Worm (Caenorhabditis elegans) whole organism, L4/young adult: Measurements from ENCODE around the gene T04A8.7.

ENCODE experiments used
- W03F9.2 ChIP-seq: fragments of 150-350 bp; optimal IDR thresholded peaks from 2 replicates; lab custom pipeline; 2014; ENCODE audit warnings: missing biosample characterization, missing genetic modification characterization
- him-1 ChIP-seq: sonication (generic microtip); optimal IDR thresholded peaks from 2 replicates; lab custom pipeline; 2016; ENCODE audit warnings: missing genotype, missing genetic modification reagents, missing genetic modification characterization, missing compliant biosample characterization

DNA sequence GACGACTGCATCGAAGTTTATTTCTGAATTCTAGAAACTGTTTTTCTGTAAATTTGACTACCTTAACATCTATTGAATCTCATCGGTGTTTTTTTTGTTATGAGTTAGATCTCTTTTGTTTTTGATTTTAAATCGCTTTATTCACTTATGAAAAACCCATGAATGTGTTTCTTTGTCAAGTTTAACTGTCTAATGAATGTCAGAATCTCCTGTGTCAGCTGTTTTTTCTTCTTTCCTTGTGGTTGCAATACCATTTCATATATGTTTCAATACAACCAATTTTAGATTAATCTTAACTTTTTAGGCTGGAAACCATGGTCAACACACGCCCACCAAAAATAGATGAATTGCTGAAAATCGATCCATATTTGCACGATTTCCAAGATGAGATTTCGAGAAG lies at the start of gene T04A8.7:
- TF ChIP-seq him-1, result no peak
- no peak for TF ChIP-seq W03F9.2 (tag; lab: Kevin White, UChicago)
